Worm (Caenorhabditis elegans) whole organism, late embryonic: ENCODE results near the gene clc-21.

Source experiments
- K02D7.2 ChIP-seq: sonication (generic microtip); optimal IDR thresholded peaks from 2 replicates; lab custom pipeline; 2017; ENCODE audit warnings: mild to moderate bottlenecking, missing genetic modification characterization, missing compliant biosample characterization
- T23F11.4 ChIP-seq: fragments of 200-800 bp; sonication (Bioruptor generic); optimal IDR thresholded peaks from 2 replicates; lab custom pipeline; 2018; ENCODE audit warnings: mild to moderate bottlenecking, missing genetic modification characterization, missing compliant biosample characterization
- Y22D7AL.16 ChIP-seq: sonication (generic microtip); optimal IDR thresholded peaks from 2 replicates; lab custom pipeline; 2016; ENCODE audit warnings: missing genetic modification characterization, missing compliant biosample characterization
- ahr-1 ChIP-seq: sonication (generic microtip); optimal IDR thresholded peaks from 2 replicates; lab custom pipeline; 2016; ENCODE audit warnings: missing genetic modification characterization, missing compliant biosample characterization
- ama-1 ChIP-seq: fragments of 150-350 bp; optimal IDR thresholded peaks from 2 replicates; lab custom pipeline; 2014
- ceh-18 ChIP-seq: sonication (generic microtip); optimal IDR thresholded peaks from 2 replicates; lab custom pipeline; 2016; ENCODE audit warnings: missing genetic modification characterization, missing compliant biosample characterization
- ceh-2 ChIP-seq: sonication (generic microtip); optimal IDR thresholded peaks from 2 replicates; lab custom pipeline; 2016; ENCODE audit warnings: missing genotype, missing genetic modification characterization, missing compliant biosample characterization
- ceh-30 ChIP-seq: fragments of 150-350 bp; optimal IDR thresholded peaks from 2 replicates; lab custom pipeline; 2014; ENCODE audit warnings: missing biosample characterization, missing genetic modification characterization
- ceh-31 ChIP-seq: sonication (generic microtip); optimal IDR thresholded peaks from 2 replicates; lab custom pipeline; 2016; ENCODE audit warnings: missing genetic modification characterization, missing compliant biosample characterization
- ceh-34 ChIP-seq: sonication (generic microtip); optimal IDR thresholded peaks from 2 replicates; lab custom pipeline; 2016; ENCODE audit warnings: mild to moderate bottlenecking, missing genetic modification characterization, missing compliant biosample characterization
- ceh-45 ChIP-seq: fragments of 200-800 bp; sonication (Bioruptor generic); IDR thresholded peaks from 2 replicates; pipeline ENCODE4 v1.3.6; 2022; ENCODE audit warnings: missing genetic modification reagents, missing genetic modification characterization, missing compliant biosample characterization
- ceh-48 ChIP-seq: sonication (generic microtip); optimal IDR thresholded peaks from 2 replicates; lab custom pipeline; 2016; ENCODE audit warnings: missing genetic modification characterization, inconsistent platforms, missing compliant biosample characterization
- ceh-6 ChIP-seq: fragments of 200-800 bp; sonication (Bioruptor generic); optimal IDR thresholded peaks from 2 replicates; lab custom pipeline; 2018; ENCODE audit warnings: mild to moderate bottlenecking, missing genetic modification characterization, missing compliant biosample characterization
- ceh-9 ChIP-seq: sonication (generic microtip); optimal IDR thresholded peaks from 2 replicates; lab custom pipeline; 2016; ENCODE audit warnings: mild to moderate bottlenecking, missing genetic modification characterization, inconsistent platforms, missing compliant biosample characterization
- dmd-4 ChIP-seq: sonication (generic microtip); optimal IDR thresholded peaks from 2 replicates; lab custom pipeline; 2016; ENCODE audit warnings: borderline replicate concordance, missing genetic modification characterization, missing compliant biosample characterization
- elt-2 ChIP-seq: sonication (generic microtip); optimal IDR thresholded peaks from 2 replicates; lab custom pipeline; 2016; ENCODE audit warnings: missing genetic modification reagents, missing genetic modification characterization, missing compliant biosample characterization
- elt-4 ChIP-seq: sonication (generic microtip); optimal IDR thresholded peaks from 2 replicates; lab custom pipeline; 2016; ENCODE audit warnings: missing genetic modification characterization, missing compliant biosample characterization
- eyg-1 ChIP-seq: sonication (generic microtip); optimal IDR thresholded peaks from 2 replicates; lab custom pipeline; 2016; ENCODE audit warnings: missing genotype, missing genetic modification characterization, missing compliant biosample characterization
- fkh-10 ChIP-seq: fragments of 150-350 bp; optimal IDR thresholded peaks from 2 replicates; lab custom pipeline; 2014; ENCODE audit warnings: missing biosample characterization, missing genetic modification reagents, missing genetic modification characterization
- hlh-30 ChIP-seq: sonication (generic microtip); optimal IDR thresholded peaks from 2 replicates; lab custom pipeline; 2017; ENCODE audit warnings: antibody characterized with exemption, missing genetic modification characterization, missing compliant biosample characterization; ENCODE audit not compliant: insufficient read depth
- hlh-6 ChIP-seq: sonication (generic microtip); optimal IDR thresholded peaks from 2 replicates; lab custom pipeline; 2016; ENCODE audit warnings: missing genotype, missing genetic modification characterization, missing compliant biosample characterization
- lim-6 ChIP-seq: sonication (generic microtip); optimal IDR thresholded peaks from 2 replicates; lab custom pipeline; 2016; ENCODE audit warnings: missing genetic modification characterization, missing compliant biosample characterization
- madf-2 ChIP-seq: sonication (generic microtip); optimal IDR thresholded peaks from 2 replicates; lab custom pipeline; 2017; ENCODE audit warnings: missing genetic modification characterization, missing compliant biosample characterization
- mec-3 ChIP-seq: sonication (generic microtip); optimal IDR thresholded peaks from 2 replicates; lab custom pipeline; 2016; ENCODE audit warnings: borderline replicate concordance, missing genetic modification characterization, missing compliant biosample characterization
- nfya-1 ChIP-seq: sonication (generic microtip); optimal IDR thresholded peaks from 2 replicates; lab custom pipeline; 2017; ENCODE audit warnings: missing genetic modification characterization, mild to moderate bottlenecking, missing compliant biosample characterization, antibody characterized with exemption, moderate library complexity
- nhr-11 ChIP-seq: fragments of 150-350 bp; optimal IDR thresholded peaks from 2 replicates; lab custom pipeline; 2014; ENCODE audit warnings: missing biosample characterization, missing genetic modification characterization
- nhr-232 ChIP-seq: sonication (generic microtip); optimal IDR thresholded peaks from 2 replicates; lab custom pipeline; 2016; ENCODE audit warnings: missing genetic modification characterization, missing compliant biosample characterization
- npax-4 ChIP-seq: sonication (generic microtip); optimal IDR thresholded peaks from 2 replicates; lab custom pipeline; 2016; ENCODE audit warnings: missing genetic modification characterization, missing compliant biosample characterization
- odd-2 ChIP-seq: sonication (generic microtip); optimal IDR thresholded peaks from 2 replicates; lab custom pipeline; 2017; ENCODE audit warnings: antibody characterized with exemption, mild to moderate bottlenecking, missing genetic modification characterization, missing compliant biosample characterization
- pha-2 ChIP-seq: sonication (generic microtip); optimal IDR thresholded peaks from 2 replicates; lab custom pipeline; 2017; ENCODE audit warnings: mild to moderate bottlenecking, missing genetic modification characterization, missing compliant biosample characterization
- pha-4 ChIP-seq: fragments of 150-350 bp; optimal IDR thresholded peaks from 2 replicates; lab custom pipeline; 2018; ENCODE audit warnings: missing biosample characterization, missing genetic modification reagents, missing genetic modification characterization
- ref-2 ChIP-seq: sonication (generic microtip); optimal IDR thresholded peaks from 2 replicates; lab custom pipeline; 2016; ENCODE audit warnings: missing genetic modification characterization, missing compliant biosample characterization
- sdc-2 ChIP-seq: sonication (generic microtip); optimal IDR thresholded peaks from 2 replicates; lab custom pipeline; 2016; ENCODE audit warnings: missing genotype, missing genetic modification characterization, missing compliant biosample characterization
- sox-4 ChIP-seq: sonication (generic microtip); optimal IDR thresholded peaks from 2 replicates; lab custom pipeline; 2017; ENCODE audit warnings: mild to moderate bottlenecking, missing genetic modification characterization, inconsistent platforms, missing compliant biosample characterization
- tbx-2 ChIP-seq: sonication (generic microtip); optimal IDR thresholded peaks from 2 replicates; lab custom pipeline; 2016; ENCODE audit warnings: missing genetic modification characterization, missing compliant biosample characterization
- ttx-3 ChIP-seq: sonication (generic microtip); optimal IDR thresholded peaks from 2 replicates; lab custom pipeline; 2016; ENCODE audit warnings: missing genetic modification reagents, missing genetic modification characterization, missing compliant biosample characterization
- unc-42 ChIP-seq: sonication (generic microtip); optimal IDR thresholded peaks from 2 replicates; lab custom pipeline; 2016; ENCODE audit warnings: missing genotype, missing genetic modification characterization, missing compliant biosample characterization
- unc-86 ChIP-seq: sonication (generic microtip); optimal IDR thresholded peaks from 2 replicates; lab custom pipeline; 2016; ENCODE audit warnings: missing genetic modification characterization, missing compliant biosample characterization
- zip-5 ChIP-seq: sonication (generic microtip); optimal IDR thresholded peaks from 2 replicates; lab custom pipeline; 2016; ENCODE audit warnings: missing genetic modification characterization, missing compliant biosample characterization

The clc-21 gene

ce11 chrV:17416833-17417232 lies at the start of gene clc-21:
Gene clc-21 (plus strand): TSS chrV:17417133.
- TF ChIP-seq elt-4 (tag; lab: Kevin White, UChicago), result no peak
- no peak for TF ChIP-seq odd-2 (tag; lab: Kevin White, UChicago)
- TF ChIP-seq pha-2 (tag; lab: Kevin White, UChicago), result no peak
- no peak for TF ChIP-seq ceh-9 (tag; lab: Kevin White, UChicago)
- no peak for TF ChIP-seq nhr-11 (tag; lab: Kevin White, UChicago)
- TF ChIP-seq npax-4 (tag; lab: Kevin White, UChicago), result no peak
- no peak for TF ChIP-seq unc-42
- TF ChIP-seq tbx-2 (tag; lab: Kevin White, UChicago), result no peak
- no peak for TF ChIP-seq ahr-1
- no peak for TF ChIP-seq ref-2

ce11 chrV:17376639-17377038 lies 40.3 kb upstream of the clc-21 start, which contains the start of gene Y20C6A.1:
Gene Y20C6A.1 (minus strand): TSS chrV:17376745.
- no peak for TF ChIP-seq ceh-31
- no peak for TF ChIP-seq ceh-6
- TF ChIP-seq unc-86 (tag; lab: Kevin White, UChicago), result no peak
- TF ChIP-seq madf-2 (tag; lab: Kevin White, UChicago), result no peak
- no peak for TF ChIP-seq hlh-30 (tag; lab: Kevin White, UChicago)
- TF ChIP-seq pha-4 (tag; lab: Kevin White, UChicago), result no peak
- TF ChIP-seq nfya-1 (tag; lab: Kevin White, UChicago), result no peak
- no peak for TF ChIP-seq eyg-1 (tag; lab: Kevin White, UChicago)
- TF ChIP-seq ceh-34 (tag; lab: Kevin White, UChicago), result no peak
- no peak for TF ChIP-seq nhr-232
- TF ChIP-seq zip-5 (tag; lab: Kevin White, UChicago), result no peak
- no peak for TF ChIP-seq K02D7.2

ce11 chrV:17377140-17377539 lies 39.8 kb upstream of the clc-21 start, which contains the start of gene fbxb-7:
Gene fbxb-7 (plus strand): TSS chrV:17377406.
- no peak for TF ChIP-seq ceh-2 (tag; lab: Kevin White, UChicago)
- TF ChIP-seq eyg-1 (tag; lab: Kevin White, UChicago), result no peak
- TF ChIP-seq hlh-6, result no peak
- TF ChIP-seq K02D7.2, result no peak
- no peak for TF ChIP-seq Y22D7AL.16 (tag; lab: Kevin White, UChicago)
- TF ChIP-seq elt-4 (tag; lab: Kevin White, UChicago), result no peak
- no peak for TF ChIP-seq lim-6 (tag; lab: Kevin White, UChicago)
- TF ChIP-seq ceh-48 (tag; lab: Kevin White, UChicago), result no peak
- TF ChIP-seq pha-2 (tag; lab: Kevin White, UChicago), result no peak
- TF ChIP-seq fkh-10 (GFP tag; lab: Kevin White, UChicago), result no peak
- TF ChIP-seq sdc-2, result no peak
- TF ChIP-seq ahr-1, result no peak
- no peak for TF ChIP-seq sox-4
- TF ChIP-seq T23F11.4 (GFP tag; lab: Kevin White, UChicago), result no peak
- no peak for TF ChIP-seq ceh-30 (tag; lab: Kevin White, UChicago)
- no peak for TF ChIP-seq ceh-9 (tag; lab: Kevin White, UChicago)
- no peak for TF ChIP-seq dmd-4 (tag; lab: Kevin White, UChicago)
- TF ChIP-seq mec-3 (tag; lab: Kevin White, UChicago), result no peak
- no peak for TF ChIP-seq ttx-3 (tag; lab: Kevin White, UChicago)
- TF ChIP-seq ref-2, result no peak
- TF ChIP-seq, all 69 proteins: peak for 0

- TF ChIP-seq hlh-6 (no peak), dmd-4 (tag; lab: Kevin White, UChicago) (no peak), ceh-31 (no peak), ceh-6 (no peak), npax-4 (tag; lab: Kevin White, UChicago) (no peak), ceh-2 (tag; lab: Kevin White, UChicago) (no peak), elt-2 (tag; lab: Kevin White, UChicago) (no peak), ceh-45 (no peak), ceh-34 (tag; lab: Kevin White, UChicago) (no peak), ceh-30 (tag; lab: Kevin White, UChicago) (no peak), ama-1 (lab: Kevin White, UChicago) (no peak), ceh-18 (tag; lab: Kevin White, UChicago) (no peak), unc-42 (no peak), sdc-2 (no peak)
Observed at ce11 chrV:17379932-17380331, 37.0 kb upstream of the clc-21 start, which contains the start of gene Y20C6A.4. Gene Y20C6A.4 (plus strand): TSS chrV:17380232.
